Fruit fly (Drosophila melanogaster) Kc167 (cell line): ENCODE data around the gene CG31016.

Source experiments
- Myc ChIP-seq: fragments of >200 bp; optimal IDR thresholded peaks from 2 replicates; lab custom pipeline; 2017; ENCODE audit warnings: missing external identifiers
- Sin3A ChIP-seq: fragments of >200 bp; optimal IDR thresholded peaks from 2 replicates; lab custom pipeline; 2018; ENCODE audit warnings: missing external identifiers
- h ChIP-seq: fragments of >200 bp; optimal IDR thresholded peaks from 3 replicates; lab custom pipeline; 2018; ENCODE audit warnings: missing external identifiers
- insv ChIP-seq: fragments of >200 bp; optimal IDR thresholded peaks from 3 replicates; lab custom pipeline; 2018; ENCODE audit warnings: missing external identifiers
- psq ChIP-seq: fragments of >200 bp; optimal IDR thresholded peaks from 2 replicates; lab custom pipeline; 2017; ENCODE audit warnings: missing external identifiers
- ttk ChIP-seq: sonication (Bioruptor generic); optimal IDR thresholded peaks from 2 replicates; lab custom pipeline; 2017; ENCODE audit warnings: missing external identifiers

CG31016 gene

DNA sequence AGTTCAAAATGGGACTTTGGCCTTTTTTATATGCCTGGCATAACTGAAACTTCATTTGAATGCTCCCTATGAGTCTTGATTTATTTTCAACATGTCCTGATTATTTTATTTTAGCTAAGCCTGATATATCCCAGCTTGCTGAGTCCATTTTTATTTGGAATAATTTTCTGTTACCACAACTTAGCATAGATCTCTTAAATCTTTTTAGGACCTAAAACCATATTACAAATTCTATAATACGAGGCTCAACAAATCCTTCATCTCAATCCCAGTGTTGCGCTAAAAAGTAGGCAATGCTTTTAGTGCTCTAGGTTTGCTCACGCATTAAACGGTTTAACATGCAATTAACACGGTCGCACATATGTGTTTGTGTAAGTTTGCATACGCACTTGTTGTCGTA, 15.8 kb downstream of the CG31016 start, which contains the start of gene CG44954:
Gene CG44954, minus strand, starts transcription at position 101 of the 400 bp plus-strand sequence.
- TF ChIP-seq h (no peak), Myc (no peak), psq (lab: Kevin White, UChicago) (no peak), ttk (lab: Kevin White, UChicago) (no peak), Sin3A (lab: Kevin White, UChicago) (no peak), insv (lab: Kevin White, UChicago) (no peak)

DNA sequence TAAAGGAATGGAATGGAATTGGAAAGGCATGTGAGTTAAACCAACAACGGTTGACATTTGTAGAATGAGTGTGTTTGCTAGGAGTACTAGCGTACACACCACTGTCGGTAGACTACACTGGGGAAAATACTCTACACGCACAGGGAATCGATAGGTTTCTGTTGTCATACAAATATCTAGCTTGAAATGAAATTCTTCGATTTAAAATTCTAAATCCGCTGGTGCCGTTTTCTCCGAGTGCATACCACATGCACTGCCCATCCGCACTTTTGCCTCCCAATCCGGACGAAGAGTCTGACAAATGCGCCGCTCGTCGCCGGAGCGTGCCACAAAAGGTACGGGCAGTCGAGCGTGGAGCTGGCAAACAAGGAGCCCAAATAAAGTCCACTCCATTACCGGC, 22.9 kb downstream of the CG31016 start, which contains the start of gene CG2267:
Gene CG2267, minus strand, starts transcription at position 101 of the 400 bp plus-strand sequence.
- TF ChIP-seq Sin3A (lab: Kevin White, UChicago), result no peak
- TF ChIP-seq Myc, result no peak
- no peak for TF ChIP-seq insv (lab: Kevin White, UChicago)
- TF ChIP-seq ttk (lab: Kevin White, UChicago), result no peak

DNA sequence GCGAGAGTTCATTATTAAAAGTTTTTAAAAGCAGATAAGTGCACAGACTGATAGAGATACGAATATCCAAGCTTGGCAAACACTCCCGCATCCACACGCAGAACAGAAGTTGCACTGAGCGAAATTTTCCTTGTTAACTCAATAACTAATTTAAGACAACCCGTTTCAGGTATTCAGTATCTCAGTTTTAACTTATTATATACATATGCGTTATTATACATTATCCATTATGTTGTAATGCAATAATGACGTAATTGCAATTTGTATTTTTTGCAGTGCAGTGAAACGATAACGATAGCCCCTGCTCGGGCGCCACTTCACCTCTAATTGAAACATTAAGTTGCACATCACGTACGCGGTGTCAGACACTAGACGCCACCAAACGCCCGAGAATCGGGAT, 37.3 kb downstream of the CG31016 start:
- TF ChIP-seq h (no peak), insv (lab: Kevin White, UChicago) (no peak), Myc (no peak), psq (lab: Kevin White, UChicago) (no peak), ttk (lab: Kevin White, UChicago) (no peak), Sin3A (lab: Kevin White, UChicago) (no peak)

DNA sequence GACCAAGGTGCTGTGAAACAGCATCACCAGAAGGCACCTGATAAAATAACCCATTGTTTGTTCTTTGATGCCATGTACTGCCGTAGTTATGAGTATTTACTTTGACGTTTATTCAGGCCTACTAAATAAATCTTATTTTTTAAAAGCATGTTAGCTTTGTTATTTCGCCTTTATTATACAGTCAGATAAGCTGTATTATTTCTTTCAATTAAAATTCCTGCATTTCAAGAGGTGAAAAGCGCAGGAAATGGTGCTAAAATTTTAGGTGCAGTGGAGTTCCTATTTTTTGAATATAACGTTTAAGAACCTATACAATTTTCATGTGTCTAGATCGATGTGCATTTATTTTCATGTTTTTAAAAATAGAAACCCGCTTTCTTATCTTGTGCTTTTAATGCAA, 39.8 kb downstream of the CG31016 start, which contains the start of gene CG31013:
Gene CG31013, minus strand, starts transcription at position 101 of the 400 bp plus-strand sequence.
- no peak for TF ChIP-seq Myc
- no peak for TF ChIP-seq insv (lab: Kevin White, UChicago)
- no peak for TF ChIP-seq psq (lab: Kevin White, UChicago)
- no peak for TF ChIP-seq Sin3A (lab: Kevin White, UChicago)
- no peak for TF ChIP-seq h
- TF ChIP-seq ttk (lab: Kevin White, UChicago), result no peak

DNA sequence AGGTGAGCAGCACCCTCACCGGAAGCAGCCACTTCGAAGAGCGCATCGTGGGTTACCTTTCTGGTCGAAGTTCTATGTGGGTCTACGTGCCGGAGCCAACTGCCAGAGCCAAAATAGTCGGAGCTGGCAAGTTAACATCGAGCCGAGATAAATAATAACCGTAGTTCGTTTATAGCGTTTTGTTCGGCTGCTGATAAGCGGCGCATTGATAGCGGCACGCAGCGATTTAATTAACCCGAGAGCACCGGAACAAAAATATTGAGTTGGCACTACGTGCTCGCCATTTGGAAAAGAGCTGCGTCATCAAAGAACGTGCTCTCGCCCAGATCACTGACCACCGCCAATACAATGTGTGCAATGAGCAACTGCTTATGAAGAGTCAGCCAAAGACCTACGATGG, 42.5 kb downstream of the CG31016 start, which contains the start of gene PH4alphaPV:
Gene PH4alphaPV, minus strand, starts transcription at position 101 of the 400 bp plus-strand sequence.
- no peak for TF ChIP-seq ttk (lab: Kevin White, UChicago)
- no peak for TF ChIP-seq psq (lab: Kevin White, UChicago)
- no peak for TF ChIP-seq insv (lab: Kevin White, UChicago)
- TF ChIP-seq h, result no peak
- TF ChIP-seq Sin3A (lab: Kevin White, UChicago), result no peak
- TF ChIP-seq Myc, result no peak

DNA sequence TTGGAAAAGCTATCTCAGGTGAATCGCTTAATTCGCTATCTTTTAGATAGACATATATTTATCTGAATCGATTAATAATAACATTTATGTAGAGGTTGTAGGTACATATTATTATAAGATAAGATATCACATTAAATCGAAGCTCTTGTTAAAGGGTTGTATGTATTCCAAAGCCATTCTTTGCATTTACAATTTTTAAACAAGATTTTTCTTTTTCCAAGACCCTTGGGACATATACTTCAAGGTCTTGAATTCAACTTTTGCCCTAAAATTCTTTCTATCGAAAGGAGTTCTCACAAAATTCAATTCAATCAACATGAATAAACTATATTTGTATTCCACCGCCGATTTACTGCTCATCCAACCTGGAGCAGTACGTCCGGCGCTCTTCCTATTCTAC, 42.9 kb downstream of the CG31016 start, which contains the start of gene CG34432:
Gene CG34432, plus strand, starts transcription at position 301 of the 400 bp plus-strand sequence.
- TF ChIP-seq ttk (lab: Kevin White, UChicago), result no peak
- TF ChIP-seq Sin3A (lab: Kevin White, UChicago), result no peak
- TF ChIP-seq h, result no peak
- no peak for TF ChIP-seq psq (lab: Kevin White, UChicago)
- no peak for TF ChIP-seq Myc
- TF ChIP-seq insv (lab: Kevin White, UChicago), result no peak

DNA sequence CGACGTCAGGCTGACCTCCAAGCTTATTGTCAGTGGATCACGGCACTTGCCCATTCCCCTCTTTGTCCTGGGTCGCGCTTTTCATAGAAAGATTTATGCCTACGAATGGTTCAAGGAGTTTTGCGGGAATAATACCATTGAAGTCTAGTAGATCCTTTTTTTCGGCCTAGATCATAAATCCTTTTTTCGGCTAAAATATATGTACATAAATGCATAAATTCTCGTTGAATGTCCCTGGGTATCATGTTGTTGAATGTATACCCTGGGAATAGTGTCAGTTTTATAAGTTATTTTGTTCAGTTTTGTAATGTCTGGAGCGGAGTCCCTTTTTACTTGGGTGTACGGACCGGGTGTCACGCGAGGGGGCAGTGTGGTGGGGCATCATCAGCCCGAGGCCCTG, 43.7 kb downstream of the CG31016 start, which contains the start of gene CG34433:
Gene CG34433, plus strand, starts transcription at position 301 of the 400 bp plus-strand sequence.
- TF ChIP-seq psq (lab: Kevin White, UChicago) (no peak), Myc (no peak), Sin3A (lab: Kevin White, UChicago) (no peak), ttk (lab: Kevin White, UChicago) (no peak), insv (lab: Kevin White, UChicago) (no peak), h (no peak)
